Fruit fly (Drosophila melanogaster) whole organism, pupa: ENCODE measurements around the gene Nepl7.

Experiments used
- CG10348 ChIP-seq: fragments of 200-800 bp; sonication (Bioruptor generic); IDR thresholded peaks from 2 replicates; pipeline ENCODE4 v1.3.6; 2022; ENCODE audit warnings: missing biosample characterization, missing genetic modification characterization
- CG12605 ChIP-seq: fragments of 200-800 bp; sonication (Bioruptor generic); IDR thresholded peaks from 2 replicates; pipeline ENCODE4 v1.3.6; 2022; ENCODE audit warnings: missing biosample characterization, missing genetic modification characterization
- CG13204 ChIP-seq: fragments of 200-800 bp; sonication (Bioruptor generic); optimal IDR thresholded peaks from 2 replicates; lab custom pipeline; 2018; ENCODE audit warnings: missing biosample characterization, mild to moderate bottlenecking, missing genetic modification characterization, moderate library complexity
- CG15710 ChIP-seq: fragments of 200-800 bp; sonication (Bioruptor generic); optimal IDR thresholded peaks from 2 replicates; lab custom pipeline; 2018; ENCODE audit warnings: missing biosample characterization, mild to moderate bottlenecking, missing genetic modification characterization, moderate library complexity
- CG17806 ChIP-seq: fragments of 200-800 bp; sonication (Bioruptor generic); optimal IDR thresholded peaks from 2 replicates; lab custom pipeline; 2018; ENCODE audit warnings: missing biosample characterization, mild to moderate bottlenecking, missing genetic modification characterization, moderate library complexity
- CG32121 ChIP-seq: fragments of 200-800 bp; sonication (Bioruptor generic); IDR thresholded peaks from 2 replicates; pipeline ENCODE4 v1.3.6; 2022; ENCODE audit warnings: missing biosample characterization, missing genetic modification characterization
- CG34367 ChIP-seq: fragments of 200-800 bp; sonication (Bioruptor generic); optimal IDR thresholded peaks from 2 replicates; lab custom pipeline; 2018; ENCODE audit warnings: missing biosample characterization, mild to moderate bottlenecking, missing genetic modification characterization
- CG4496 ChIP-seq: fragments of 200-800 bp; sonication (Bioruptor generic); IDR thresholded peaks from 3 replicates; pipeline ENCODE4 v1.3.6; 2022; ENCODE audit warnings: missing biosample characterization, missing genetic modification characterization
- CG8159 ChIP-seq: fragments of 200-800 bp; sonication (Bioruptor generic); optimal IDR thresholded peaks from 3 replicates; lab custom pipeline; 2018; ENCODE audit warnings: missing biosample characterization, mild to moderate bottlenecking, missing genetic modification characterization, moderate library complexity
- CG8301 ChIP-seq: fragments of 200-800 bp; sonication (Bioruptor generic); optimal IDR thresholded peaks from 2 replicates; lab custom pipeline; 2018; ENCODE audit warnings: missing biosample characterization, mild to moderate bottlenecking, missing genetic modification characterization
- CG9948 ChIP-seq: fragments of 200-800 bp; sonication (Bioruptor generic); optimal IDR thresholded peaks from 2 replicates; lab custom pipeline; 2018; ENCODE audit warnings: missing biosample characterization, mild to moderate bottlenecking, missing genetic modification characterization, moderate library complexity
- D1 ChIP-seq: fragments of 200-800 bp; sonication (Bioruptor generic); optimal IDR thresholded peaks from 2 replicates; lab custom pipeline; 2018; ENCODE audit warnings: missing biosample characterization, mild to moderate bottlenecking, missing genetic modification characterization, moderate library complexity
- EcR ChIP-seq: fragments of 200-800 bp; sonication (Bioruptor generic); optimal IDR thresholded peaks from 3 replicates; lab custom pipeline; 2019; ENCODE audit warnings: missing biosample characterization, missing genetic modification characterization, mild to moderate bottlenecking, moderate library complexity, missing genetic modification reagents
- Ets98B ChIP-seq: fragments of 200-800 bp; sonication (Bioruptor generic); IDR thresholded peaks from 2 replicates; pipeline ENCODE4 v1.3.6; 2022; ENCODE audit warnings: missing biosample characterization, missing genetic modification characterization
- Pif1A ChIP-seq: fragments of 200-800 bp; sonication (Bioruptor generic); optimal IDR thresholded peaks from 3 replicates; lab custom pipeline; 2016; ENCODE audit warnings: missing biosample characterization, missing genetic modification characterization
- Pif1B ChIP-seq: fragments of 200-800 bp; sonication (Bioruptor generic); optimal IDR thresholded peaks from 3 replicates; lab custom pipeline; 2016; ENCODE audit warnings: missing biosample characterization, missing genetic modification characterization
- Snoo ChIP-seq: fragments of 200-800 bp; sonication (Bioruptor generic); optimal IDR thresholded peaks from 3 replicates; lab custom pipeline; 2017; ENCODE audit warnings: missing biosample characterization, mild to moderate bottlenecking, missing genetic modification characterization, inconsistent platforms
- fd96Ca ChIP-seq: fragments of 200-800 bp; sonication (Bioruptor generic); IDR thresholded peaks from 3 replicates; pipeline ENCODE4 v1.3.6; 2022; ENCODE audit warnings: missing biosample characterization, missing genetic modification characterization
- gl ChIP-seq: fragments of 200-800 bp; sonication (Bioruptor generic); optimal IDR thresholded peaks from 2 replicates; lab custom pipeline; 2018; ENCODE audit warnings: missing biosample characterization, mild to moderate bottlenecking, missing genetic modification characterization
- rn ChIP-seq: fragments of 200-800 bp; sonication (Bioruptor generic); IDR thresholded peaks from 2 replicates; pipeline ENCODE4 v1.3.6; 2022; ENCODE audit warnings: missing biosample characterization, missing genetic modification characterization

The Nepl7 gene

dm6 chr2L:12694823-12695420, 25.4 kb upstream of the Nepl7 start, which contains the start of the genes IFT43 and PICK1:
IFT43 (minus strand) TSS chr2L:12694988.
PICK1 (plus strand) TSS chr2L:12695033.
- no peak for TF ChIP-seq CG17806
- no peak for TF ChIP-seq CG8159 (tag; lab: Kevin White, UChicago)
- TF ChIP-seq CG32121 (GFP tag; lab: Robert Waterston, UW): no peak
- TF ChIP-seq CG10348 (GFP tag; lab: Robert Waterston, UW): no peak
- TF ChIP-seq CG34367 (tag; lab: Kevin White, UChicago): no peak
- peak; percentile 71 for TF ChIP-seq CG12605
- no peak for TF ChIP-seq D1 (tag; lab: Kevin White, UChicago)
- no peak for TF ChIP-seq CG8301 (tag; lab: Kevin White, UChicago)
- 0 out of 3 replicates have a peak, but pooled peaks have one; percentile 30 for TF ChIP-seq fd96Ca (GFP tag; lab: Robert Waterston, UW)
- TF ChIP-seq Snoo (tag; lab: Kevin White, UChicago): no peak
- TF ChIP-seq Ets98B (GFP tag; lab: Robert Waterston, UW): no peak

DNA sequence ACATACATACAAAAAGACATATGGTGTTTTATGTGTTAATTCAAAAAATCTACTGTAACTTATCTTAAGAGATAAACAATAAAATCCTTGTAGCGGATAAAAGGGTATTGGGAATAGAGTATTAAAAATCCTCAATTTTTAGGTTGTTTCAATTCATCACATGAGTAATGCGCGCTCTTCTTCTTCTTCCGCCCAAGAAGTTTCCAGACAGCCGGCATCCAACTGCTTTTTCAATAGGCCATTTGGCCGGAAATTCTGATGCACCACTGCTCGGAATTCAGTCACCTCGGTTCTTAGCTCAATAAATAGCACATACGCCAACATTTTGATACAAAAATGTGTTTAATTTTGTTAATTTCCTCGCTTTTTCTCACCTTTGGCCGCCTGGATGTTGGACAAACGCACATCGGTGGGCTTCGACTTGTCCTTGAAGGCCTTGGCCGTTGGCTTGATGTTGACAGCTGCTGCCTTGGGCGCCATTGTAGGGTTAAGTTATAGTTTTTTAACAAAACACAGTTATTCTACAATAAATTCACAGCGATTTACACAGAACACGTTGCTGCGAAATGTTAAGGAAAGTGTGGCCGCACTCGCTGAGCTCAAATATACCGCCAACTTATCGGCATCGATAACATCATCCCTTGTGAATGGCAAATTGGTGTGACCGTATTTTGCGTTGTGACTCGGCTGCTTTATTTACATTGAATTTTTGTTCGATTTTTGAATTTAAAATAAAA, 23.0 kb upstream of the Nepl7 start, which contains the start of the genes CCT4 and CG6153:
Gene CCT4 (minus strand): TSS at position 592 of the 737 bp plus-strand sequence.
Gene CG6153 (plus strand): TSS at position 651 of the 737 bp plus-strand sequence.
- 0 out of 3 replicates have a peak, but pooled peaks have one; percentile 25 for TF ChIP-seq fd96Ca (GFP tag; lab: Robert Waterston, UW)
- TF ChIP-seq CG17806: no peak
- no peak for TF ChIP-seq CG8301 (tag; lab: Kevin White, UChicago)
- TF ChIP-seq CG34367 (tag; lab: Kevin White, UChicago): no peak
- no peak for TF ChIP-seq CG13204 (GFP tag; lab: Kevin White, UChicago)
- no peak for TF ChIP-seq CG8159 (tag; lab: Kevin White, UChicago)
- no peak for TF ChIP-seq Pif1A (GFP tag; lab: Kevin White, UChicago)

- TF ChIP-seq D1 (tag; lab: Kevin White, UChicago) (no peak), CG17806 (no peak), CG8159 (tag; lab: Kevin White, UChicago) (no peak), Pif1B (no peak), CG10348 (GFP tag; lab: Robert Waterston, UW) (no peak), Pif1A (GFP tag; lab: Kevin White, UChicago) (no peak), CG32121 (GFP tag; lab: Robert Waterston, UW) (no peak), Snoo (tag; lab: Kevin White, UChicago) (no peak), Ets98B (GFP tag; lab: Robert Waterston, UW) (no peak), CG13204 (GFP tag; lab: Kevin White, UChicago) (no peak), fd96Ca (GFP tag; lab: Robert Waterston, UW) (no peak), gl (tag; lab: Kevin White, UChicago) (no peak), CG4496 (GFP tag; lab: Robert Waterston, UW) (no peak), rn (GFP tag; lab: Robert Waterston, UW) (no peak), CG15710 (tag; lab: Kevin White, UChicago) (no peak), CG12605 (no peak), CG8301 (tag; lab: Kevin White, UChicago) (no peak)
These were observed 19.8 kb upstream of the Nepl7 start for dm6 chr2L:12689281-12689765.

dm6 chr2L:12686811-12687210, 17.3 kb upstream of the Nepl7 start:
- TF ChIP-seq CG15710 (tag; lab: Kevin White, UChicago): no peak
- TF ChIP-seq Snoo (tag; lab: Kevin White, UChicago): no peak
- TF ChIP-seq CG12605: no peak
- TF ChIP-seq gl (tag; lab: Kevin White, UChicago): no peak
- no peak for TF ChIP-seq CG34367 (tag; lab: Kevin White, UChicago)
- no peak for TF ChIP-seq fd96Ca (GFP tag; lab: Robert Waterston, UW)
- no peak for TF ChIP-seq Ets98B (GFP tag; lab: Robert Waterston, UW)
- no peak for TF ChIP-seq CG9948 (tag; lab: Kevin White, UChicago)
- no peak for TF ChIP-seq CG4496 (GFP tag; lab: Robert Waterston, UW)
- TF ChIP-seq EcR (GFP tag; lab: Kevin White, UChicago): no peak
- no peak for TF ChIP-seq CG8159 (tag; lab: Kevin White, UChicago)
- no peak for TF ChIP-seq Pif1B
- no peak for TF ChIP-seq Pif1A (GFP tag; lab: Kevin White, UChicago)
- no peak for TF ChIP-seq CG32121 (GFP tag; lab: Robert Waterston, UW)
- no peak for TF ChIP-seq CG13204 (GFP tag; lab: Kevin White, UChicago)
- TF ChIP-seq CG8301 (tag; lab: Kevin White, UChicago): no peak
- no peak for TF ChIP-seq CG17806

dm6 chr2L:12681603-12682368, 12.3 kb upstream of the Nepl7 start:
- TF ChIP-seq CG8301 (tag; lab: Kevin White, UChicago): no peak
- no peak for TF ChIP-seq Snoo (tag; lab: Kevin White, UChicago)
